Fruit fly (Drosophila melanogaster): ENCODE results near the gene vri.

vri gene

dm6 chr2L:5305240-5305875 lies 16.6 kb downstream of the vri start (continued):
- peak; percentile 61 for TF ChIP-seq CG11504 (tag; optimal IDR thresholded peaks at IDR 0.05)
- peak in 1 of 2 experiments; percentile 94 for TF ChIP-seq Pdp1 (GFP tag; optimal IDR thresholded peaks at IDR 0.05)
- peak; percentile 45 for TF ChIP-seq Deaf1 (tag; optimal IDR thresholded peaks at IDR 0.05)
- no peak for TF ChIP-seq btn (GFP tag; optimal IDR thresholded peaks at IDR 0.05)
- no peak for TF ChIP-seq dmrt11E (tag; optimal IDR thresholded peaks at IDR 0.05)
- TF ChIP-seq CG31441 (GFP tag; IDR thresholded peaks at IDR 0.05): no peak
- no peak for TF ChIP-seq pan (optimal IDR thresholded peaks at IDR 0.05)
- no peak for TF ChIP-seq pan (GFP tag; optimal IDR thresholded peaks at IDR 0.05 in 1 of 2, IDR thresholded peaks at IDR 0.05 in 1 of 2)
- TF ChIP-seq CG4360 (GFP tag; IDR thresholded peaks at IDR 0.05): peak; percentile 29; the same call in 1 of the 2 replicates
- TF ChIP-seq hth (optimal IDR thresholded peaks at IDR 0.05): no peak
- TF ChIP-seq HmgZ (tag; optimal IDR thresholded peaks at IDR 0.05): peak; percentile 16
- TF ChIP-seq dm (GFP tag; optimal IDR thresholded peaks at IDR 0.05): peak; percentile 29
- TF ChIP-seq Xbp1 (GFP tag; optimal IDR thresholded peaks at IDR 0.05): no peak
- TF ChIP-seq Ets65A (GFP tag): no peak
- peak; percentile 90 for TF ChIP-seq chinmo (GFP tag; IDR thresholded peaks at IDR 0.05; ENCODE audit: partially characterized antibody)
- no peak for TF ChIP-seq CG12071 (GFP tag; optimal IDR thresholded peaks at IDR 0.05)
- no peak for TF ChIP-seq Mad (GFP tag; optimal IDR thresholded peaks at IDR 0.05)
- no peak for TF ChIP-seq Taf1 (GFP tag; IDR thresholded peaks at IDR 0.05)
- TF ChIP-seq sug (tag; optimal IDR thresholded peaks at IDR 0.05): peak; percentile 61
- peak; percentile 65; the same call in 1 of the 2 replicates for TF ChIP-seq sens-2 (GFP tag; IDR thresholded peaks at IDR 0.05)
- TF ChIP-seq Scr (GFP tag; IDR thresholded peaks at IDR 0.05; ENCODE audit: partially characterized antibody): 0 out of 2 replicates have a peak, but pooled peaks have one; percentile 25
- TF ChIP-seq Med (GFP tag): peak; percentile 71
- no peak for TF ChIP-seq CG16815 (GFP tag; optimal IDR thresholded peaks at IDR 0.05)
- no peak for TF ChIP-seq CG4424 (GFP tag; optimal IDR thresholded peaks at IDR 0.05)
- TF ChIP-seq Ptx1 (GFP tag; IDR thresholded peaks at IDR 0.05): no peak
- TF ChIP-seq Stat92E (GFP tag; optimal IDR thresholded peaks at IDR 0.05): peak in 1 of 3 experiments; percentile 67
- no peak for TF ChIP-seq Fer3 (tag; optimal IDR thresholded peaks at IDR 0.05)
- TF ChIP-seq slou (GFP tag; optimal IDR thresholded peaks at IDR 0.05): no peak
- TF ChIP-seq amos (GFP tag; IDR thresholded peaks at IDR 0.05; ENCODE audit: partially characterized antibody): no peak
- TF ChIP-seq Side (GFP tag; optimal IDR thresholded peaks at IDR 0.05): peak; percentile 10
- TF ChIP-seq CG15479 (GFP tag; optimal IDR thresholded peaks at IDR 0.05): peak; percentile 48
- peak; percentile 20; the same call in 1 of the 2 replicates for TF ChIP-seq CG1024 (GFP tag; IDR thresholded peaks at IDR 0.05)
- no peak for TF ChIP-seq CG10267 (tag; optimal IDR thresholded peaks at IDR 0.05)
- TF ChIP-seq Jarid2 (GFP tag; optimal IDR thresholded peaks at IDR 0.05): peak; percentile 58
- TF ChIP-seq CG3407 (GFP tag; optimal IDR thresholded peaks at IDR 0.05): no peak
- no peak for TF ChIP-seq lilli (GFP tag; optimal IDR thresholded peaks at IDR 0.05)
- TF ChIP-seq phol (tag; optimal IDR thresholded peaks at IDR 0.05): no peak
- peak; percentile 92 for TF ChIP-seq grn (GFP tag; optimal IDR thresholded peaks at IDR 0.05)
- no peak for TF ChIP-seq CG13624 (GFP tag; optimal IDR thresholded peaks at IDR 0.05)
- no peak for TF ChIP-seq jing (GFP tag; optimal IDR thresholded peaks at IDR 0.05)
- no peak for TF ChIP-seq Nf-YB (GFP tag; optimal IDR thresholded peaks at IDR 0.05)
- no peak for TF ChIP-seq CG10959 (GFP tag; IDR thresholded peaks at IDR 0.05)
- TF ChIP-seq kni (GFP tag; optimal IDR thresholded peaks at IDR 0.05): peak; percentile 98
- no peak for TF ChIP-seq luna (GFP tag; optimal IDR thresholded peaks at IDR 0.05)
- TF ChIP-seq Adf1 (GFP tag; IDR thresholded peaks at IDR 0.05): peak; percentile 9; the same call in 1 of the 2 replicates
- TF ChIP-seq bbx (GFP tag; IDR thresholded peaks at IDR 0.05; ENCODE audit: partially characterized antibody): peak; percentile 46; the same call in 1 of the 2 replicates
- TF ChIP-seq br (optimal IDR thresholded peaks at IDR 0.05): no peak
- no peak for TF ChIP-seq CG13296 (GFP tag; optimal IDR thresholded peaks at IDR 0.05)
- peak; percentile 69 for TF ChIP-seq lbe (GFP tag; optimal IDR thresholded peaks at IDR 0.05)
- peak; percentile 1 for TF ChIP-seq CG2875 (GFP tag; optimal IDR thresholded peaks at IDR 0.05)

Measured in whole organism, embryonic.